Worm (Caenorhabditis elegans) whole organism, L1 larva: ENCODE measurements around the gene eral-1.

ENCODE experiments used
- C04F5.9 ChIP-seq: sonication (generic microtip); optimal IDR thresholded peaks from 2 replicates; lab custom pipeline; 2016; ENCODE audit warnings: missing genetic modification characterization, missing compliant biosample characterization
- C16A3.4 ChIP-seq: fragments of 150-350 bp; optimal IDR thresholded peaks from 2 replicates; lab custom pipeline; 2014; ENCODE audit warnings: missing biosample characterization, missing genetic modification characterization
- Y116A8C.19 ChIP-seq: sonication (generic microtip); optimal IDR thresholded peaks from 2 replicates; lab custom pipeline; 2016; ENCODE audit warnings: missing compliant biosample characterization, missing genetic modification characterization, borderline replicate concordance
- aly-2 ChIP-seq: fragments of 150-350 bp; optimal IDR thresholded peaks from 2 replicates; lab custom pipeline; 2014; ENCODE audit warnings: missing biosample characterization, missing genetic modification characterization
- blmp-1 ChIP-seq: fragments of 150-350 bp; optimal IDR thresholded peaks from 2 replicates; lab custom pipeline; 2014; ENCODE audit warnings: missing biosample characterization, missing genetic modification characterization
- ceh-63 ChIP-seq: fragments of 200-800 bp; sonication (Bioruptor generic); optimal IDR thresholded peaks from 2 replicates; lab custom pipeline; 2018; ENCODE audit warnings: mild to moderate bottlenecking, missing genetic modification characterization, missing compliant biosample characterization
- ceh-82 ChIP-seq, 3 experiments: fragments of 150-350 bp in 1 of 3; sonication (generic microtip) in 2 of 3; optimal IDR thresholded peaks; 2 replicates each; lab custom pipeline; 2014 to 2017; ENCODE audit warnings: missing biosample characterization in 3 of 3, missing genetic modification characterization in 3 of 3
- efl-1 ChIP-seq, 4 experiments: fragments of 150-350 bp; optimal IDR thresholded peaks in 3 of 4; peaks in 1 of 4; 1 replicate in 1 of 4; 2 replicates in 3 of 4; lab custom pipeline; 2014; ENCODE audit warnings: missing biosample characterization in 2 of 4, missing genetic modification characterization in 2 of 4, missing genetic modification reagents in 2 of 4
- egl-13 ChIP-seq: sonication (generic microtip); optimal IDR thresholded peaks from 2 replicates; lab custom pipeline; 2016; ENCODE audit warnings: missing genotype, missing genetic modification reagents, missing genetic modification characterization, missing compliant biosample characterization
- elt-2 ChIP-seq: sonication (generic microtip); optimal IDR thresholded peaks from 2 replicates; lab custom pipeline; 2016; ENCODE audit warnings: missing genetic modification characterization, mild to moderate bottlenecking, inconsistent platforms, missing compliant biosample characterization, missing genetic modification reagents
- elt-3 ChIP-seq, 6 experiments: fragments of 150-350 bp in 1 of 6; sonication (generic microtip); optimal IDR thresholded peaks; 2 replicates each; lab custom pipeline; 2017 to 2018; ENCODE audit warnings: missing biosample characterization in 6 of 6, missing genetic modification characterization in 6 of 6, inconsistent platforms in 1 of 6
- fos-1 ChIP-seq: fragments of 150-350 bp; optimal IDR thresholded peaks from 2 replicates; lab custom pipeline; 2014; ENCODE audit warnings: missing biosample characterization, missing genetic modification characterization
- grh-1 ChIP-seq: fragments of 200-800 bp; sonication (Bioruptor generic); IDR thresholded peaks from 2 replicates; pipeline ENCODE4 v1.3.6; 2022; ENCODE audit warnings: missing genetic modification reagents, missing genetic modification characterization, missing compliant biosample characterization
- hpl-2 ChIP-seq: fragments of 150-350 bp; optimal IDR thresholded peaks from 2 replicates; lab custom pipeline; 2014; ENCODE audit warnings: missing biosample characterization, missing genetic modification reagents, missing genetic modification characterization
- irx-1 ChIP-seq: sonication (generic microtip); optimal IDR thresholded peaks from 2 replicates; lab custom pipeline; 2016; ENCODE audit warnings: missing genetic modification characterization, missing compliant biosample characterization
- lin-14 ChIP-seq: fragments of 200-800 bp; sonication (Bioruptor generic); optimal IDR thresholded peaks from 2 replicates; lab custom pipeline; 2018; ENCODE audit warnings: mild to moderate bottlenecking, missing genetic modification characterization, moderate library complexity, missing compliant biosample characterization
- lin-15B ChIP-seq: fragments of 150-350 bp; sonication (generic microtip); optimal IDR thresholded peaks from 3 replicates; lab custom pipeline; 2014; ENCODE audit warnings: missing biosample characterization, missing genetic modification characterization
- lin-35 ChIP-seq, 2 experiments: fragments of 150-350 bp; optimal IDR thresholded peaks; 2 replicates each; lab custom pipeline; 2014; ENCODE audit warnings: missing biosample characterization in 2 of 2, missing genetic modification characterization in 2 of 2, missing genetic modification reagents in 2 of 2
- lir-3 ChIP-seq: sonication (generic microtip); optimal IDR thresholded peaks from 2 replicates; lab custom pipeline; 2016; ENCODE audit warnings: mild to moderate bottlenecking, missing genetic modification characterization, moderate library complexity, missing compliant biosample characterization; ENCODE audit not compliant: poor library complexity
- lsy-2 ChIP-seq, 2 experiments: fragments of 150-350 bp; optimal IDR thresholded peaks; 2 replicates each; lab custom pipeline; 2014; ENCODE audit warnings: missing biosample characterization in 2 of 2, missing genetic modification characterization in 2 of 2
- mdl-1 ChIP-seq, 2 experiments: fragments of 150-350 bp; optimal IDR thresholded peaks; 2 replicates each; lab custom pipeline; 2014 to 2017; ENCODE audit warnings: missing biosample characterization in 2 of 2, missing genetic modification characterization in 2 of 2, inconsistent platforms in 1 of 2
- mef-2 ChIP-seq: fragments of 150-350 bp; optimal IDR thresholded peaks from 2 replicates; lab custom pipeline; 2014; ENCODE audit warnings: missing biosample characterization, missing genetic modification characterization
- mep-1 ChIP-seq: fragments of 150-350 bp; optimal IDR thresholded peaks from 2 replicates; lab custom pipeline; 2014; ENCODE audit warnings: missing biosample characterization, missing genetic modification characterization
- nhr-12 ChIP-seq: sonication (generic microtip); optimal IDR thresholded peaks from 2 replicates; lab custom pipeline; 2017; ENCODE audit warnings: missing biosample characterization, missing genetic modification characterization
- nhr-19 ChIP-seq: fragments of 200-800 bp; sonication (Bioruptor generic); conservative IDR thresholded peaks from 2 replicates; pipeline ENCODE4 v1.3.6; 2022; ENCODE audit warnings: missing genetic modification characterization, missing compliant biosample characterization
- nhr-20 ChIP-seq: sonication (generic microtip); optimal IDR thresholded peaks from 2 replicates; lab custom pipeline; 2016; ENCODE audit warnings: mild to moderate bottlenecking, missing genetic modification characterization, missing compliant biosample characterization
- nhr-237 ChIP-seq: fragments of 150-350 bp; optimal IDR thresholded peaks from 2 replicates; lab custom pipeline; 2014; ENCODE audit warnings: missing biosample characterization, missing genetic modification characterization
- nhr-47 ChIP-seq: sonication (generic microtip); optimal IDR thresholded peaks from 2 replicates; lab custom pipeline; 2016; ENCODE audit warnings: mild to moderate bottlenecking, missing genetic modification characterization, moderate library complexity, missing compliant biosample characterization
- nhr-85 ChIP-seq: sonication (generic microtip); peaks from one replicate; lab custom pipeline; 2016; ENCODE audit warnings: missing genetic modification characterization, inconsistent platforms, missing compliant biosample characterization
- pag-3 ChIP-seq: sonication (generic microtip); optimal IDR thresholded peaks from 2 replicates; lab custom pipeline; 2017; ENCODE audit warnings: missing genetic modification characterization, mild to moderate bottlenecking, missing compliant biosample characterization, antibody characterized with exemption, borderline replicate concordance; ENCODE audit not compliant: insufficient read depth
- snpc-4 ChIP-seq: fragments of 150-350 bp; optimal IDR thresholded peaks from 2 replicates; lab custom pipeline; 2014; ENCODE audit warnings: missing biosample characterization, missing genetic modification characterization
- snu-23 ChIP-seq: sonication (generic microtip); optimal IDR thresholded peaks from 2 replicates; lab custom pipeline; 2016; ENCODE audit warnings: missing genetic modification characterization, missing compliant biosample characterization
- sup-37 ChIP-seq: fragments of 200-800 bp; sonication (Bioruptor generic); optimal IDR thresholded peaks from 2 replicates; lab custom pipeline; 2018; ENCODE audit warnings: mild to moderate bottlenecking, missing genetic modification characterization, missing compliant biosample characterization
- unc-130 ChIP-seq: fragments of 150-350 bp; optimal IDR thresholded peaks from 2 replicates; lab custom pipeline; 2017; ENCODE audit warnings: missing biosample characterization, missing genetic modification characterization, inconsistent platforms
- unc-98 ChIP-seq: fragments of 200-800 bp; sonication (Bioruptor generic); IDR thresholded peaks from 2 replicates; pipeline ENCODE4 v1.3.6; 2022; ENCODE audit warnings: missing genetic modification characterization, missing compliant biosample characterization
- ztf-11 ChIP-seq, 2 experiments: sonication (generic microtip); optimal IDR thresholded peaks; 2 replicates each; lab custom pipeline; 2016 to 2017; ENCODE audit warnings: missing genetic modification characterization in 2 of 2, missing biosample characterization in 1 of 2, missing compliant biosample characterization in 1 of 2

eral-1 gene

DNA sequence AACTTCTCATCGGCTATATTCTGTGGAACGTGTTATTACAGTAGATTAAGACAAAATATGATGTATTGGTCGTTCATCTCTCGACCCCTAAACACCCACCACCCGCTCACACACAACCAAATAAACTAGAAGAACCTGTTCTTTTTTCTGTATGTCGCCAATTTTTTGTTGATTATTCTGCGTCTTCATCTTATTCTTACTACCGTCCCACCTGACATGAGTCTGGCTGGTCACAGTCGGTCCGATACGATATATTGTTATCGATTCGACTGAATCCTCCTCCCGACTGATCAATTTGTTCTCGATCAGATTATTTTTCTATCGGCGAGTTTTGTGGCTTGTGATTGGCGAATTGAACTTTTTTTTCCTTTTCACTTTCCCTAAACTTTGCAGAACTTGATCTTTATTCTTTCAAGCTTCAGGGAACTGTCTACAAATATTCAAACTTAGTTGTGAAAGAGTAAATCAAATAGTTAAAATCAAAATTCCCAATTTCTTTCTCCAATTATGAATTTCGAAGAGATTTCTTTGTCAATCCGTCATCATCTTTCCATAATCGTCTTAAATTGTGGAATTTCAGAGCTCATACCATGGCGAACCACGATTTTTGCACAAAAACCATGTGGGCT lies 34.5 kb downstream of the eral-1 start, which contains the start of gene F35H8.2:
Gene F35H8.2, plus strand, starts transcription at position 579 of the 629 bp plus-strand sequence.
- TF ChIP-seq nhr-237 (tag; lab: Kevin White, UChicago) (no peak), aly-2 (tag; lab: Kevin White, UChicago) (no peak), nhr-19 (GFP tag; lab: Robert Waterston, UW) (no peak), blmp-1 (tag; lab: Kevin White, UChicago) (peak; percentile 79), C04F5.9 (tag; lab: Kevin White, UChicago) (no peak), irx-1 (tag; lab: Kevin White, UChicago) (no peak), egl-13 (tag; lab: Kevin White, UChicago) (no peak), C16A3.4 (no peak), sup-37 (GFP tag; lab: Kevin White, UChicago) (no peak), elt-2 (tag; lab: Kevin White, UChicago) (no peak), mdl-1 (tag; optimal IDR thresholded peaks at IDR 0.05; lab: Kevin White, UChicago) (no peak), Y116A8C.19 (tag; lab: Kevin White, UChicago) (no peak), nhr-20 (tag; lab: Kevin White, UChicago) (peak; percentile 9), lir-3 (tag; lab: Kevin White, UChicago) (no peak), snu-23 (no peak), elt-3 (tag; optimal IDR thresholded peaks at IDR 0.05; lab: Kevin White, UChicago) (peak in 1 of 6 experiments; percentile 29), unc-98 (GFP tag; lab: Robert Waterston, UW) (no peak), lin-35 (GFP tag; optimal IDR thresholded peaks at IDR 0.05; lab: Kevin White, UChicago) (peak in 1 of 2 experiments; percentile 25), lin-15B (tag; lab: Kevin White, UChicago) (no peak), grh-1 (GFP tag; lab: Robert Waterston, UW) (peak; percentile 43; the same call in 1 of the 2 replicates), nhr-47 (no peak), snpc-4 (tag; lab: Kevin White, UChicago) (no peak), ztf-11 (tag; optimal IDR thresholded peaks at IDR 0.05; lab: Kevin White, UChicago) (no peak), unc-130 (peak; percentile 49), mep-1 (no peak), fos-1 (tag; lab: Kevin White, UChicago) (no peak), nhr-85 (tag; lab: Kevin White, UChicago) (peak; percentile 77), lin-14 (GFP tag; lab: Kevin White, UChicago) (peak; percentile 45), hpl-2 (GFP tag; lab: Kevin White, UChicago) (no peak), ceh-63 (GFP tag; lab: Kevin White, UChicago) (no peak), mef-2 (tag; lab: Kevin White, UChicago) (no peak)

DNA sequence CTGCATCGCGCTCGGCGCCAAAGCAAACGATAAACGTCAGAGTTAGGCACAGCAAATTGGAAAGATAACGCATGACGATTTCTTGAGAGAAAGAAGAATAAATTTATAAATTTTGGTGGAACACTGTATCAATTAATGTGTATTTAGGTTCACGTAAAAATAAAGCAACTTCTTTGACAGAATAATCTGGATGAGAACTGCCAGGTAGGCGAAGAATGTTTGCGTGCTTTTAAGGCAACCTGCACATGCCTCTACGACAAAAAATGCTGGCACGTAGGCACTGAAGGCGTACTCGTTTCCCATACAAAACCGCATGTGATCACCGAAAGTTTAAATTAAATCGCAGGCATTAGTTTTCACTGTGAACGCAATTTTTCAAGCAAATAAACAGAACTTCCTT lies 36.4 kb downstream of the eral-1 start, which contains the start of gene F35H8.1:
Gene F35H8.1, minus strand, starts transcription at position 101 of the 400 bp plus-strand sequence.
- TF ChIP-seq pag-3 (tag; lab: Kevin White, UChicago) (no peak), lsy-2 (tag; optimal IDR thresholded peaks at IDR 0.05; lab: Kevin White, UChicago) (no peak), ceh-82 (tag; optimal IDR thresholded peaks at IDR 0.05; lab: Kevin White, UChicago) (no peak), nhr-85 (tag; lab: Kevin White, UChicago) (no peak), blmp-1 (tag; lab: Kevin White, UChicago) (no peak), nhr-12 (no peak)

DNA sequence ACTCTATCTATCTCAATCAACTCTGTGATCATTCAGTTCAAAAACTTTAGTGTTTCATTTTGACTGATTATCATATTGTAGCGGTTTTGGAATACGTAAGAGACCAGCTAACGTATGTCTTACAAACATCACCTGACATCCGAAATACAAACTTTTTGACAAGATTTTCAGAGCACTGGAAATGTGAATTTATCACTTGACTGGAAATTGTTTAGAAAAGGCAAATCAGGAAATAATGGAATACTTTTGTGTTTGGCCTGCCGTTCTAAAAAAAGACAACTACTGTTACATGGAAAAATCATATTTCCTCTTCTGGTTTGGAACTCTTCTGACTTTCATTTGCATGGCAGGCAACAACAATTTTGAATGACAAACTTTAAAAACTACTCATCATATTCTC lies 38.0 kb downstream of the eral-1 start, which contains the start of gene F35H8.12:
Gene F35H8.12, plus strand, starts transcription at position 301 of the 400 bp plus-strand sequence.
- TF ChIP-seq efl-1 (optimal IDR thresholded peaks at IDR 0.05; lab: Kevin White, UChicago) (no peak), efl-1 (GFP tag; optimal IDR thresholded peaks at IDR 0.05 in 1 of 2; lab: Kevin White, UChicago) (peak in 1 of 2 experiments; percentile 43), Y116A8C.19 (tag; lab: Kevin White, UChicago) (no peak), ceh-82 (tag; optimal IDR thresholded peaks at IDR 0.05; lab: Kevin White, UChicago) (no peak)
